Fruit fly (Drosophila melanogaster): ENCODE results near the gene Fitm.
A peak's percentile ranks its signal among the peaks of the same experiment; 100 is the strongest.

Gene Fitm

DNA sequence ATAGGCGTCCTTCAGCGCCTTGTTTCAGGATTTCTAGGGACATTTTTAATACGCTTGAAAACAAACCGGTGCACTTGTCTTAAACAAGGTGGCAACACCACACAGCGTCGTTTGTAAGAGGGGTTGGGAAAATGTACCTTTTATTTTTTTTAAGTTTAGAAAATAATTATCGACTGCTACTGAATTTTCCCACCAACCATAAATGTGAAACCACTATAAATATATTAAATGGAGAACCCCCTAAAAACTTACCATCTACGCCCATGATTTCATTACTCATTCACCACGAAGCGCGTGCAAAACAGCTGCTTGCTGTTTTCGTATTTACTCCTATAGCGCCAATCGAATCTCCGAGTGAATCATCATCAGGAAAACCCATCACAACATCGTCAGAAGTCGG is 6.6 kb downstream of the Fitm start, which contains the start of the genes Tcs5 and CHMP2B (continued):
- peak; percentile 100 for TF ChIP-seq net (GFP tag; optimal IDR thresholded peaks at IDR 0.05)
- peak; percentile 100 for TF ChIP-seq CG8319 (GFP tag; optimal IDR thresholded peaks at IDR 0.05)
- TF ChIP-seq svp (GFP tag) = peak; percentile 98
- TF ChIP-seq CG11294 (GFP tag; IDR thresholded peaks at IDR 0.05) = peak; percentile 100
- TF ChIP-seq Sox102F (GFP tag; optimal IDR thresholded peaks at IDR 0.05) = peak; percentile 100
- peak; percentile 99 for TF ChIP-seq CG10669 (GFP tag; optimal IDR thresholded peaks at IDR 0.05)
- TF ChIP-seq Sox15 (GFP tag; optimal IDR thresholded peaks at IDR 0.05) = peak; percentile 100
- TF ChIP-seq CG6163 (GFP tag; IDR thresholded peaks at IDR 0.05) = peak; percentile 100
- TF ChIP-seq vri (GFP tag; optimal IDR thresholded peaks at IDR 0.05) = peak; percentile 99
- TF ChIP-seq CG1621 (tag; optimal IDR thresholded peaks at IDR 0.05) = peak; percentile 99
- TF ChIP-seq Eip93F (GFP tag; optimal IDR thresholded peaks at IDR 0.05) = peak; percentile 99
- TF ChIP-seq CG31627 (GFP tag; optimal IDR thresholded peaks at IDR 0.05) = peak; percentile 100
- peak; percentile 99 for TF ChIP-seq CG6808 (GFP tag; optimal IDR thresholded peaks at IDR 0.05)
- TF ChIP-seq CG9139 (GFP tag; optimal IDR thresholded peaks at IDR 0.05) = peak; percentile 99
- TF ChIP-seq CG34406 (GFP tag; optimal IDR thresholded peaks at IDR 0.05) = peak; percentile 100
- TF ChIP-seq fkh (GFP tag; optimal IDR thresholded peaks at IDR 0.05) = peak; percentile 97
- TF ChIP-seq topi (GFP tag; optimal IDR thresholded peaks at IDR 0.05) = peak; percentile 100
- TF ChIP-seq CG6276 (GFP tag; optimal IDR thresholded peaks at IDR 0.05) = peak; percentile 99
- TF ChIP-seq esn (GFP tag; optimal IDR thresholded peaks at IDR 0.05) = peak; percentile 100
- TF ChIP-seq Hr39 (GFP tag; optimal IDR thresholded peaks at IDR 0.05) = peak; percentile 100
- TF ChIP-seq pdm3 (GFP tag; optimal IDR thresholded peaks at IDR 0.05) = peak; percentile 100
- TF ChIP-seq Ets96B (tag; optimal IDR thresholded peaks at IDR 0.05) = peak; percentile 100
- TF ChIP-seq Eip78C (GFP tag) = peak; percentile 98
- TF ChIP-seq Ets21C (GFP tag; optimal IDR thresholded peaks at IDR 0.05) = peak; percentile 100
- peak; percentile 98 for TF ChIP-seq fd85E (GFP tag; optimal IDR thresholded peaks at IDR 0.05)
- peak; percentile 82 to 99 for TF ChIP-seq ss (GFP tag; optimal IDR thresholded peaks at IDR 0.05)

DNA sequence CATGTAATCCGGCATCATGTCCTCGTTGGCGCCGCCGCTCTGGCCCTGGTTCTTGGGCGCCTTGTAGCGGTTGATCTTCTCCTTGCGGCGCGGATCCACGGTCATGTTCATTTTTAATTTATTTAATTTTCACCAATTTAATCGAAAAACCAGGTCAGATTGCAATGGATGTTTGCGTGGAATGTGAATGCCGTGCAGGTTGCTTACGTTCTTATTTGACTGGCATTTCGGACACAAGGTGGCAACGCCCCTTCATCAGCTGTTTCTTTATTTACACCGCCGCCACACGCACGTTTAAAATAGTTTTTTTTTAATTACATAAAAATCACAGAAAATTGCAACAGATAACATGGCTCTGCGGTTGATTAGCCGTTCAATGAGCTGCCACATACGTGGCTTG is 9.7 kb downstream of the Fitm start, which contains the start of the genes CG10674 and CG4611:
Gene CG10674, minus strand, starts transcription at position 170 of the 400 bp plus-strand sequence.
Gene CG4611, plus strand, starts transcription at position 254 of the 400 bp plus-strand sequence.
- TF ChIP-seq Eip78C (GFP tag) (peak; percentile 64), Sox15 (GFP tag; optimal IDR thresholded peaks at IDR 0.05) (no peak), Sox14 (GFP tag; optimal IDR thresholded peaks at IDR 0.05) (peak; percentile 34), fkh (GFP tag; optimal IDR thresholded peaks at IDR 0.05) (peak; percentile 81), fd59A (GFP tag; optimal IDR thresholded peaks at IDR 0.05) (no peak), svp (GFP tag) (peak; percentile 56)

DNA sequence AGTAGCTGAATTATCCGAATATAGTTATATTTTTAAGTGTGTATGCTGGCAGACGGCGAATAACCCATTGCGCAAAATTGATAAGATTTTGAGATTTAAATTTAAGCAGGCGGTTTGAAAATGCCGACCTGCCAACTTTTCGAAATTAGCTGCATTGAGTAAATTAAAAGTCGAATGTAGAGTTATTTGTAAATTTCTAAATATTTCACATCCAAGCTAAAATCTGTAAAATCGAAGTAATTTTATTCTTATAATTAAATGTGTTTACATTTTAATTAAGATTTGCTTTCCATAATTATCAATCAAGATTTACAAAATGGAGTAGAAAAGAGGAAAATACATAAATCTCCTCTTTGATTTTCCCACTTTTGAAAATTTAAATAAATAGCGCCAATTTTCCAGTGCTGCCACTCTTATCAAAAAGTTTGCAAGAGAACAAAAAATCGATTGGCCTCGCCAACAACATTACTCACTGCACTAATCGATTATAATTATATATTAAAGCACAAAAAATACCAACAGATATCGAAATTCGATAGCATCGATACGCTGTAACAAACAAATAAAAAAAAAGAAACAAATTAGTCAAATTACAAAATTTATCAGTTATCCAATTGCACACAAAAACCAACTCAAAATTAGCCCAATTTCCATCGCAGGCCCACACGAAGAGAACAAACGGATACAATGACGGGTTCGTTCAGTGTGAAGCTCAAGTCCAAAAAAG is 12.0 kb downstream of the Fitm start, which contains the start of gene Yod1:
Gene Yod1, plus strand, starts transcription at position 168 of the 727 bp plus-strand sequence.
- TF ChIP-seq svp (GFP tag) = peak; percentile 94
- TF ChIP-seq dsx (GFP tag; optimal IDR thresholded peaks at IDR 0.05; ENCODE audit: poor library complexity, severe bottlenecking) = peak; percentile 32
- TF ChIP-seq fkh (GFP tag; optimal IDR thresholded peaks at IDR 0.05) = peak; percentile 65
- TF ChIP-seq Smox (GFP tag; optimal IDR thresholded peaks at IDR 0.05) = peak; percentile 23
- TF ChIP-seq Met (GFP tag; optimal IDR thresholded peaks at IDR 0.05) = no peak
- TF ChIP-seq Lpt (GFP tag; optimal IDR thresholded peaks at IDR 0.05) = no peak
- peak; percentile 10 for TF ChIP-seq Sox14 (GFP tag; optimal IDR thresholded peaks at IDR 0.05)
- TF ChIP-seq dac (GFP tag; optimal IDR thresholded peaks at IDR 0.05) = no peak
- no peak for TF ChIP-seq CG32006 (GFP tag; optimal IDR thresholded peaks at IDR 0.05)
- peak; percentile 54 for TF ChIP-seq Eip78C (GFP tag)

DNA sequence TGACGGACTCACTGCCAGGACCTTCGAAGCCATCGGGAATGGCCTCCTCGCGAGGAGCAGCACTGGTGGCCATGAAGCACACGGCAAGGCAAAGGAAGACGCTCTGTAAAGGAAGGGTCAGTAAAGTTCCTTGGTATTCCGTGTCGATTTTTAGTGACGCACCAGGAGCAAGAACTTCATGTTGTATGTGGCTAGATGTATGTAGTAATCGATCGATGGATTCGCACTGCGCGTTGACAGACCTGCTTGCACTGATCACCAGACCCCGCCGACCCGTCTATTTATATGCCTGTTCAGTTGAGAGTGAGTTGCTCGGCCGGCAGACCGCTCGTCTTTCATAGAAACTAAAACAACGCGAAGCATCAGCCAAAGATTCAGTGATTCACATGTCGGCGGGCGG is 12.9 kb downstream of the Fitm start, which contains the start of gene CG15213:
Gene CG15213, minus strand, starts transcription at position 255 of the 400 bp plus-strand sequence.
- TF ChIP-seq ss (GFP tag; optimal IDR thresholded peaks at IDR 0.05) (peak; percentile 13 to 47), Eip78C (GFP tag) (peak; percentile 2), fd59A (GFP tag; optimal IDR thresholded peaks at IDR 0.05) (no peak), CG15336 (GFP tag; IDR thresholded peaks at IDR 0.05) (no peak), CG3032 (tag; optimal IDR thresholded peaks at IDR 0.05) (no peak), CG6163 (GFP tag; IDR thresholded peaks at IDR 0.05) (0 out of 3 replicates have a peak, but pooled peaks have one; percentile 16)

Data from whole organism, prepupa.